Fruit fly (Drosophila melanogaster) whole organism, embryonic: ENCODE data around the gene mAcon1.

Experiments used
- Aef1 ChIP-seq: fragments of 200-800 bp; sonication (Bioruptor generic); IDR thresholded peaks from 3 replicates; pipeline ENCODE4 v1.3.6; 2022; ENCODE audit warnings: missing biosample characterization, missing genetic modification characterization
- Awh ChIP-seq: fragments of 200-800 bp; sonication (Bioruptor generic); IDR thresholded peaks from 2 replicates; pipeline ENCODE4, ENCODE4 v1.3.6; 2022; ENCODE audit warnings: missing biosample characterization, missing genetic modification characterization
- CG10431 ChIP-seq: fragments of 200-800 bp; sonication (Bioruptor generic); optimal IDR thresholded peaks from 3 replicates; lab custom pipeline; 2018; ENCODE audit warnings: missing biosample characterization, mild to moderate bottlenecking, missing genetic modification characterization
- CG10462 ChIP-seq: fragments of 200-800 bp; sonication (Bioruptor generic); optimal IDR thresholded peaks from 2 replicates; lab custom pipeline; 2016; ENCODE audit warnings: missing biosample characterization, missing genetic modification characterization
- CG11085 ChIP-seq: fragments of 200-800 bp; sonication (Bioruptor generic); IDR thresholded peaks from 2 replicates; pipeline ENCODE4 v1.3.6; 2022; ENCODE audit warnings: missing biosample characterization, missing genetic modification characterization
- CG12219 ChIP-seq: fragments of 200-800 bp; sonication (Bioruptor generic); optimal IDR thresholded peaks from 3 replicates; lab custom pipeline; 2018; ENCODE audit warnings: missing biosample characterization, mild to moderate bottlenecking, missing genetic modification characterization
- CG12942 ChIP-seq: fragments of 200-800 bp; sonication (Bioruptor generic); optimal IDR thresholded peaks from 3 replicates; lab custom pipeline; 2016; ENCODE audit warnings: missing biosample characterization, missing genetic modification characterization
- CG1602 ChIP-seq: fragments of 200-800 bp; sonication (Bioruptor generic); optimal IDR thresholded peaks from 3 replicates; lab custom pipeline; 2016; ENCODE audit warnings: missing biosample characterization, missing genetic modification characterization
- CG17361 ChIP-seq: fragments of 200-800 bp; sonication (Bioruptor generic); IDR thresholded peaks from 3 replicates; pipeline ENCODE4 v1.3.6; 2022; ENCODE audit warnings: missing biosample characterization, missing genetic modification characterization
- CG17912 ChIP-seq: fragments of 200-800 bp; sonication (Bioruptor generic); optimal IDR thresholded peaks from 2 replicates; lab custom pipeline; 2018; ENCODE audit warnings: missing biosample characterization, mild to moderate bottlenecking, missing genetic modification characterization
- CG2120 ChIP-seq: fragments of 200-800 bp; sonication (Bioruptor generic); optimal IDR thresholded peaks from 3 replicates; lab custom pipeline; 2016; ENCODE audit warnings: missing biosample characterization, missing genetic modification characterization
- CG2129 ChIP-seq: fragments of 200-800 bp; sonication (Bioruptor generic); IDR thresholded peaks from 2 replicates; pipeline ENCODE4 v1.3.6; 2022; ENCODE audit warnings: missing biosample characterization, missing genetic modification characterization; ENCODE audit not compliant: partially characterized antibody
- CG32772 ChIP-seq: fragments of 200-800 bp; sonication (Bioruptor generic); IDR thresholded peaks from 2 replicates; pipeline ENCODE4 v1.3.6; 2022; ENCODE audit warnings: missing biosample characterization, missing genetic modification characterization
- CG3281 ChIP-seq: fragments of 200-800 bp; sonication (Bioruptor generic); optimal IDR thresholded peaks from 3 replicates; lab custom pipeline; 2017; ENCODE audit warnings: missing biosample characterization, mild to moderate bottlenecking, missing genetic modification characterization
- CG34376 ChIP-seq: fragments of 200-800 bp; sonication (Bioruptor generic); optimal IDR thresholded peaks from 2 replicates; lab custom pipeline; 2018; ENCODE audit warnings: missing biosample characterization, mild to moderate bottlenecking, missing genetic modification characterization
- CG5245 ChIP-seq: fragments of 200-800 bp; sonication (Bioruptor generic); optimal IDR thresholded peaks from 3 replicates; lab custom pipeline; 2016; ENCODE audit warnings: missing biosample characterization, missing genetic modification characterization
- CG6791 ChIP-seq: fragments of 200-800 bp; sonication (Bioruptor generic); IDR thresholded peaks from 3 replicates; pipeline ENCODE4 v1.3.6; 2022; ENCODE audit warnings: missing biosample characterization, missing genetic modification characterization; ENCODE audit not compliant: partially characterized antibody
- CG7839 ChIP-seq: fragments of 200-800 bp; sonication (Bioruptor generic); optimal IDR thresholded peaks from 3 replicates; lab custom pipeline; 2018; ENCODE audit warnings: missing biosample characterization, mild to moderate bottlenecking, missing genetic modification characterization, moderate library complexity
- CG8290 ChIP-seq, 3 experiments: fragments of 200-800 bp; sonication (Bioruptor generic); optimal IDR thresholded peaks; 2 replicates each; lab custom pipeline; 2016 to 2019; ENCODE audit warnings: missing biosample characterization in 3 of 3, missing genetic modification characterization in 3 of 3, mild to moderate bottlenecking in 2 of 3, moderate library complexity in 1 of 3
- CoRest ChIP-seq: fragments of 200-800 bp; sonication (Bioruptor generic); optimal IDR thresholded peaks from 3 replicates; lab custom pipeline; 2018; ENCODE audit warnings: missing biosample characterization, mild to moderate bottlenecking, missing genetic modification characterization, moderate library complexity
- Dll ChIP-seq: fragments of 200-800 bp; sonication (Bioruptor generic); IDR thresholded peaks from 4 replicates; pipeline ENCODE4 v1.3.6; 2022; ENCODE audit warnings: missing biosample characterization, missing genetic modification characterization; ENCODE audit not compliant: partially characterized antibody
- Ets97D ChIP-seq: fragments of 200-800 bp; sonication (Bioruptor generic); optimal IDR thresholded peaks from 3 replicates; lab custom pipeline; 2016; ENCODE audit warnings: missing biosample characterization, missing genetic modification characterization
- Gug ChIP-seq: fragments of 200-800 bp; sonication (Bioruptor generic); IDR thresholded peaks from 4 replicates; pipeline ENCODE4 v1.3.6; 2022; ENCODE audit warnings: missing biosample characterization, missing genetic modification characterization
- HLH54F ChIP-seq: fragments of 200-800 bp; sonication (Bioruptor generic); optimal IDR thresholded peaks from 3 replicates; lab custom pipeline; 2016; ENCODE audit warnings: missing biosample characterization, missing genetic modification characterization
- HmgZ ChIP-seq: fragments of 200-800 bp; sonication (Bioruptor generic); optimal IDR thresholded peaks from 2 replicates; lab custom pipeline; 2018; ENCODE audit warnings: missing biosample characterization, mild to moderate bottlenecking, missing genetic modification characterization
- Hmr ChIP-seq: fragments of 200-800 bp; sonication (Bioruptor generic); optimal IDR thresholded peaks from 3 replicates; lab custom pipeline; 2017; ENCODE audit warnings: mild to moderate bottlenecking, missing biosample characterization, missing genetic modification reagents, missing genetic modification characterization
- Max ChIP-seq: fragments of 200-800 bp; sonication (Bioruptor generic); optimal IDR thresholded peaks from 2 replicates; lab custom pipeline; 2016; ENCODE audit warnings: missing biosample characterization, mild to moderate bottlenecking, missing genetic modification characterization
- Xrp1 ChIP-seq: fragments of 200-800 bp; sonication (Bioruptor generic); IDR thresholded peaks from 2 replicates; pipeline ENCODE4 v1.3.6; 2022; ENCODE audit warnings: missing biosample characterization, missing genetic modification characterization
- amos ChIP-seq: fragments of 200-800 bp; sonication (Bioruptor generic); IDR thresholded peaks from 2 replicates; pipeline ENCODE4 v1.3.6; 2022; ENCODE audit warnings: missing biosample characterization, missing genetic modification characterization; ENCODE audit not compliant: partially characterized antibody
- chinmo ChIP-seq: fragments of 200-800 bp; sonication (Bioruptor generic); IDR thresholded peaks from 4 replicates; pipeline ENCODE4 v1.3.6; 2022; ENCODE audit warnings: missing biosample characterization, missing genetic modification characterization; ENCODE audit not compliant: partially characterized antibody
- ci ChIP-seq: fragments of 200-800 bp; sonication (Bioruptor generic); IDR thresholded peaks from 3 replicates; pipeline ENCODE4 v1.3.6; 2022; ENCODE audit warnings: missing biosample characterization, missing genetic modification characterization
- dimm ChIP-seq: fragments of 200-800 bp; sonication (Bioruptor generic); IDR thresholded peaks from 2 replicates; pipeline ENCODE4 v1.3.6; 2022; ENCODE audit warnings: missing biosample characterization, missing genetic modification characterization
- dpn ChIP-seq, 2 experiments: fragments of 200-800 bp; sonication (Bioruptor generic); optimal IDR thresholded peaks; 3 replicates each; lab custom pipeline; 2016; ENCODE audit warnings: missing biosample characterization in 2 of 2, missing genetic modification characterization in 2 of 2
- ems ChIP-seq: fragments of 200-800 bp; sonication (Bioruptor generic); optimal IDR thresholded peaks from 3 replicates; lab custom pipeline; 2016; ENCODE audit warnings: missing biosample characterization, missing genetic modification characterization
- gce ChIP-seq: fragments of 200-800 bp; sonication (Bioruptor generic); IDR thresholded peaks from 3 replicates; pipeline ENCODE4 v1.3.6; 2022; ENCODE audit warnings: missing biosample characterization, missing genetic modification characterization
- grau ChIP-seq: fragments of 200-800 bp; optimal IDR thresholded peaks from 3 replicates; lab custom pipeline; 2019; ENCODE audit warnings: missing biosample characterization, mild to moderate bottlenecking, missing genetic modification characterization, moderate library complexity
- gro ChIP-seq: fragments of 200-800 bp; sonication (Bioruptor generic); optimal IDR thresholded peaks from 2 replicates; lab custom pipeline; 2016; ENCODE audit warnings: missing biosample characterization, missing genetic modification characterization
- gt ChIP-seq: fragments of 200-800 bp; sonication (Bioruptor generic); IDR thresholded peaks from 2 replicates; pipeline ENCODE4 v1.3.6; 2022; ENCODE audit warnings: missing biosample characterization, missing genetic modification characterization
- ind ChIP-seq: fragments of 200-800 bp; sonication (Bioruptor generic); optimal IDR thresholded peaks from 3 replicates; lab custom pipeline; 2016; ENCODE audit warnings: missing biosample characterization, missing genetic modification characterization
- kah ChIP-seq: fragments of 200-800 bp; sonication (Bioruptor generic); optimal IDR thresholded peaks from 2 replicates; lab custom pipeline; 2018; ENCODE audit warnings: missing biosample characterization, mild to moderate bottlenecking, missing genetic modification characterization
- nerfin-1 ChIP-seq: fragments of 200-800 bp; sonication (Bioruptor generic); optimal IDR thresholded peaks from 3 replicates; lab custom pipeline; 2019; ENCODE audit warnings: missing biosample characterization, mild to moderate bottlenecking, missing genetic modification characterization, moderate library complexity
- p53 ChIP-seq: fragments of 200-800 bp; sonication (Bioruptor generic); optimal IDR thresholded peaks from 2 replicates; lab custom pipeline; 2016; ENCODE audit warnings: missing biosample characterization, missing genetic modification characterization
- pfk ChIP-seq: fragments of 200-800 bp; sonication (Bioruptor generic); optimal IDR thresholded peaks from 2 replicates; lab custom pipeline; 2018; ENCODE audit warnings: missing biosample characterization, mild to moderate bottlenecking, missing genetic modification characterization, moderate library complexity
- phol ChIP-seq: fragments of 200-800 bp; sonication (Bioruptor generic); optimal IDR thresholded peaks from 3 replicates; lab custom pipeline; 2018; ENCODE audit warnings: missing biosample characterization, mild to moderate bottlenecking, missing genetic modification characterization, moderate library complexity
- sisA ChIP-seq: fragments of 200-800 bp; sonication (Bioruptor generic); IDR thresholded peaks from 2 replicates; pipeline ENCODE4 v1.3.6; 2022; ENCODE audit warnings: missing biosample characterization, missing genetic modification characterization
- slp2 ChIP-seq: fragments of 200-800 bp; sonication (Bioruptor generic); optimal IDR thresholded peaks from 2 replicates; lab custom pipeline; 2016; ENCODE audit warnings: missing biosample characterization, missing genetic modification characterization
- sna ChIP-seq: fragments of 200-800 bp; sonication (Bioruptor generic); IDR thresholded peaks from 2 replicates; pipeline ENCODE4 v1.3.6; 2022; ENCODE audit warnings: missing biosample characterization, missing genetic modification characterization; ENCODE audit not compliant: partially characterized antibody
- tin ChIP-seq: fragments of 200-800 bp; sonication (Bioruptor generic); optimal IDR thresholded peaks from 3 replicates; lab custom pipeline; 2016; ENCODE audit warnings: missing biosample characterization, missing genetic modification characterization

The mAcon1 gene

dm6 chr2L:21156156-21157040, 12.0 kb upstream of the mAcon1 start, which contains the start of the genes Mpp6 and E2f2 (continued):
- TF ChIP-seq CG8290 (GFP tag; optimal IDR thresholded peaks at IDR 0.05; lab: Kevin White, UChicago) (peak; percentile 18), CG8290 (tag; optimal IDR thresholded peaks at IDR 0.05; lab: Kevin White, UChicago) (peak in 1 of 2 experiments; percentile 69), dpn (GFP tag; optimal IDR thresholded peaks at IDR 0.05; lab: Kevin White, UChicago) (peak; percentile 27 to 45), ems (no peak), gce (GFP tag; lab: Robert Waterston, UW) (no peak), CG12942 (GFP tag; lab: Kevin White, UChicago) (peak; percentile 6), CG34376 (GFP tag; lab: Kevin White, UChicago) (peak; percentile 6), Awh (GFP tag; lab: Robert Waterston, UW) (no peak), gro (GFP tag; lab: Kevin White, UChicago) (peak; percentile 22), Gug (GFP tag; lab: Robert Waterston, UW) (peak; percentile 58; the same call in 2 of the 4 replicates), ind (GFP tag; lab: Kevin White, UChicago) (peak; percentile 2), gt (GFP tag; lab: Robert Waterston, UW) (no peak), tin (peak; percentile 31), CG10462 (GFP tag; lab: Kevin White, UChicago) (no peak), chinmo (GFP tag; lab: Robert Waterston, UW) (peak; percentile 80; the same call in 2 of the 4 replicates), dimm (no peak), amos (GFP tag; lab: Robert Waterston, UW) (peak; percentile 95), CG3281 (GFP tag; lab: Kevin White, UChicago) (peak; percentile 4), pfk (no peak), Hmr (peak; percentile 8), Max (GFP tag; lab: Kevin White, UChicago) (peak; percentile 32), CG1602 (GFP tag; lab: Kevin White, UChicago) (peak; percentile 23), Aef1 (peak; percentile 25; the same call in 1 of the 3 replicates), CG32772 (GFP tag; lab: Robert Waterston, UW) (peak; percentile 61), nerfin-1 (no peak), Dll (GFP tag; lab: Robert Waterston, UW) (peak; percentile 84), HLH54F (GFP tag; lab: Kevin White, UChicago) (peak; percentile 25), CG6791 (peak; percentile 89), CG12219 (GFP tag; lab: Kevin White, UChicago) (no peak), CG11085 (GFP tag; lab: Robert Waterston, UW) (peak; percentile 84), kah (no peak), CG17361 (GFP tag; lab: Robert Waterston, UW) (peak; percentile 50; the same call in 2 of the 3 replicates), CG10431 (no peak), sisA (GFP tag; lab: Robert Waterston, UW) (peak; percentile 38), phol (peak; percentile 92), CG5245 (GFP tag; lab: Kevin White, UChicago) (no peak), Ets97D (peak; percentile 58), slp2 (peak; percentile 0), grau (tag; lab: Kevin White, UChicago) (peak; percentile 24), CG7839 (peak; percentile 7), CG2120 (GFP tag; lab: Kevin White, UChicago) (peak; percentile 61), ci (GFP tag; lab: Robert Waterston, UW) (0 out of 3 replicates have a peak, but pooled peaks have one; percentile 12), HmgZ (peak; percentile 43), CoRest (tag; lab: Kevin White, UChicago) (peak; percentile 22), CG2129 (GFP tag; lab: Robert Waterston, UW) (peak; percentile 65), p53 (GFP tag; lab: Kevin White, UChicago) (no peak), CG17912 (GFP tag; lab: Kevin White, UChicago) (no peak), sna (GFP tag; lab: Robert Waterston, UW) (peak; percentile 63), Xrp1 (GFP tag; lab: Robert Waterston, UW) (peak; percentile 58)
